Fruit fly (Drosophila melanogaster) whole organism, pupa: Measurements from ENCODE around the gene CG9368.
A peak's percentile ranks its signal among the peaks of the same experiment; 100 is the strongest.

Experiments used
- CG10348 ChIP-seq: fragments of 200-800 bp; sonication (Bioruptor generic); IDR thresholded peaks from 2 replicates; pipeline ENCODE4 v1.3.6; 2022; ENCODE audit warnings: missing biosample characterization, missing genetic modification characterization
- CG12605 ChIP-seq: fragments of 200-800 bp; sonication (Bioruptor generic); IDR thresholded peaks from 2 replicates; pipeline ENCODE4 v1.3.6; 2022; ENCODE audit warnings: missing biosample characterization, missing genetic modification characterization
- CG13204 ChIP-seq: fragments of 200-800 bp; sonication (Bioruptor generic); optimal IDR thresholded peaks from 2 replicates; lab custom pipeline; 2018; ENCODE audit warnings: missing biosample characterization, mild to moderate bottlenecking, missing genetic modification characterization, moderate library complexity
- CG14655 ChIP-seq: fragments of 200-800 bp; sonication (Bioruptor generic); optimal IDR thresholded peaks from 3 replicates; lab custom pipeline; 2017; ENCODE audit warnings: mild to moderate bottlenecking, missing biosample characterization, missing genetic modification reagents, missing genetic modification characterization
- CG15710 ChIP-seq: fragments of 200-800 bp; sonication (Bioruptor generic); optimal IDR thresholded peaks from 2 replicates; lab custom pipeline; 2018; ENCODE audit warnings: missing biosample characterization, mild to moderate bottlenecking, missing genetic modification characterization, moderate library complexity
- CG17806 ChIP-seq: fragments of 200-800 bp; sonication (Bioruptor generic); optimal IDR thresholded peaks from 2 replicates; lab custom pipeline; 2018; ENCODE audit warnings: missing biosample characterization, mild to moderate bottlenecking, missing genetic modification characterization, moderate library complexity
- CG32121 ChIP-seq: fragments of 200-800 bp; sonication (Bioruptor generic); IDR thresholded peaks from 2 replicates; pipeline ENCODE4 v1.3.6; 2022; ENCODE audit warnings: missing biosample characterization, missing genetic modification characterization
- CG34367 ChIP-seq: fragments of 200-800 bp; sonication (Bioruptor generic); optimal IDR thresholded peaks from 2 replicates; lab custom pipeline; 2018; ENCODE audit warnings: missing biosample characterization, mild to moderate bottlenecking, missing genetic modification characterization
- CG4496 ChIP-seq: fragments of 200-800 bp; sonication (Bioruptor generic); IDR thresholded peaks from 3 replicates; pipeline ENCODE4 v1.3.6; 2022; ENCODE audit warnings: missing biosample characterization, missing genetic modification characterization
- CG8159 ChIP-seq: fragments of 200-800 bp; sonication (Bioruptor generic); optimal IDR thresholded peaks from 3 replicates; lab custom pipeline; 2018; ENCODE audit warnings: missing biosample characterization, mild to moderate bottlenecking, missing genetic modification characterization, moderate library complexity
- CG8301 ChIP-seq: fragments of 200-800 bp; sonication (Bioruptor generic); optimal IDR thresholded peaks from 2 replicates; lab custom pipeline; 2018; ENCODE audit warnings: missing biosample characterization, mild to moderate bottlenecking, missing genetic modification characterization
- CG9948 ChIP-seq: fragments of 200-800 bp; sonication (Bioruptor generic); optimal IDR thresholded peaks from 2 replicates; lab custom pipeline; 2018; ENCODE audit warnings: missing biosample characterization, mild to moderate bottlenecking, missing genetic modification characterization, moderate library complexity
- D1 ChIP-seq: fragments of 200-800 bp; sonication (Bioruptor generic); optimal IDR thresholded peaks from 2 replicates; lab custom pipeline; 2018; ENCODE audit warnings: missing biosample characterization, mild to moderate bottlenecking, missing genetic modification characterization, moderate library complexity
- EcR ChIP-seq: fragments of 200-800 bp; sonication (Bioruptor generic); optimal IDR thresholded peaks from 3 replicates; lab custom pipeline; 2019; ENCODE audit warnings: missing biosample characterization, missing genetic modification characterization, mild to moderate bottlenecking, moderate library complexity, missing genetic modification reagents
- Ets98B ChIP-seq: fragments of 200-800 bp; sonication (Bioruptor generic); IDR thresholded peaks from 2 replicates; pipeline ENCODE4 v1.3.6; 2022; ENCODE audit warnings: missing biosample characterization, missing genetic modification characterization
- Pif1A ChIP-seq: fragments of 200-800 bp; sonication (Bioruptor generic); optimal IDR thresholded peaks from 3 replicates; lab custom pipeline; 2016; ENCODE audit warnings: missing biosample characterization, missing genetic modification characterization
- Pif1B ChIP-seq: fragments of 200-800 bp; sonication (Bioruptor generic); optimal IDR thresholded peaks from 3 replicates; lab custom pipeline; 2016; ENCODE audit warnings: missing biosample characterization, missing genetic modification characterization
- Snoo ChIP-seq: fragments of 200-800 bp; sonication (Bioruptor generic); optimal IDR thresholded peaks from 3 replicates; lab custom pipeline; 2017; ENCODE audit warnings: missing biosample characterization, mild to moderate bottlenecking, missing genetic modification characterization, inconsistent platforms
- fd96Ca ChIP-seq: fragments of 200-800 bp; sonication (Bioruptor generic); IDR thresholded peaks from 3 replicates; pipeline ENCODE4 v1.3.6; 2022; ENCODE audit warnings: missing biosample characterization, missing genetic modification characterization
- gl ChIP-seq: fragments of 200-800 bp; sonication (Bioruptor generic); optimal IDR thresholded peaks from 2 replicates; lab custom pipeline; 2018; ENCODE audit warnings: missing biosample characterization, mild to moderate bottlenecking, missing genetic modification characterization
- rn ChIP-seq: fragments of 200-800 bp; sonication (Bioruptor generic); IDR thresholded peaks from 2 replicates; pipeline ENCODE4 v1.3.6; 2022; ENCODE audit warnings: missing biosample characterization, missing genetic modification characterization

CG9368 gene

dm6 chr3L:19636821-19637460 is 35.5 kb downstream of the CG9368 start:
- no peak for TF ChIP-seq Pif1B (GFP tag; lab: Kevin White, UChicago)
- TF ChIP-seq CG10348 (GFP tag; lab: Robert Waterston, UW), result no peak
- no peak for TF ChIP-seq CG34367 (tag; lab: Kevin White, UChicago)
- TF ChIP-seq CG9948, result peak; percentile 54
- no peak for TF ChIP-seq CG4496
- TF ChIP-seq rn (GFP tag; lab: Robert Waterston, UW), result no peak
- no peak for TF ChIP-seq gl (tag; lab: Kevin White, UChicago)
- TF ChIP-seq CG14655 (GFP tag; lab: Kevin White, UChicago), result no peak
- TF ChIP-seq D1 (tag; lab: Kevin White, UChicago), result peak; percentile 38
- TF ChIP-seq CG15710, result peak; percentile 32
- peak; percentile 38 for TF ChIP-seq CG8301
- TF ChIP-seq Pif1A, result no peak
- no peak for TF ChIP-seq CG13204 (GFP tag; lab: Kevin White, UChicago)
- no peak for TF ChIP-seq CG32121 (GFP tag; lab: Robert Waterston, UW)
- no peak for TF ChIP-seq fd96Ca (GFP tag; lab: Robert Waterston, UW)
- TF ChIP-seq Ets98B (GFP tag; lab: Robert Waterston, UW), result no peak
- TF ChIP-seq CG12605 (GFP tag; lab: Robert Waterston, UW), result no peak
- peak; percentile 19 for TF ChIP-seq CG8159 (tag; lab: Kevin White, UChicago)
- TF ChIP-seq CG17806, result peak; percentile 16
- no peak for TF ChIP-seq EcR
- TF ChIP-seq Snoo (tag; lab: Kevin White, UChicago), result no peak
- TF ChIP-seq, all 21 proteins: peak for 6

- peak; percentile 20 for TF ChIP-seq gl (tag; lab: Kevin White, UChicago)
- no peak for TF ChIP-seq Snoo (tag; lab: Kevin White, UChicago)
- TF ChIP-seq CG10348 (GFP tag; lab: Robert Waterston, UW), result no peak
- peak; percentile 37 for TF ChIP-seq D1 (tag; lab: Kevin White, UChicago)
- TF ChIP-seq CG32121 (GFP tag; lab: Robert Waterston, UW), result no peak
These were observed 41.1 kb downstream of the CG9368 start, which contains the start of gene Rnf146 for dm6 chr3L:19642448-19643020. Gene Rnf146 (minus strand): TSS chr3L:19642816.

dm6 chr3L:19646292-19646691 is 44.9 kb downstream of the CG9368 start:
- TF ChIP-seq CG32121 (GFP tag; lab: Robert Waterston, UW), result no peak
- TF ChIP-seq CG4496, result no peak

- TF ChIP-seq CG13204 (GFP tag; lab: Kevin White, UChicago), result no peak
- TF ChIP-seq CG8301, result no peak
- no peak for TF ChIP-seq CG12605 (GFP tag; lab: Robert Waterston, UW)
- TF ChIP-seq CG14655 (GFP tag; lab: Kevin White, UChicago), result no peak
- TF ChIP-seq CG17806, result no peak
- no peak for TF ChIP-seq CG9948
- no peak for TF ChIP-seq rn (GFP tag; lab: Robert Waterston, UW)
- TF ChIP-seq Snoo (tag; lab: Kevin White, UChicago), result no peak
- TF ChIP-seq CG15710, result no peak
- no peak for TF ChIP-seq CG10348 (GFP tag; lab: Robert Waterston, UW)
- TF ChIP-seq Pif1B (GFP tag; lab: Kevin White, UChicago), result no peak
- TF ChIP-seq CG4496, result no peak
- TF ChIP-seq EcR, result no peak
- TF ChIP-seq Ets98B (GFP tag; lab: Robert Waterston, UW), result no peak
- TF ChIP-seq D1 (tag; lab: Kevin White, UChicago), result no peak
- no peak for TF ChIP-seq Pif1A
These were observed 47.2 kb downstream of the CG9368 start for dm6 chr3L:19648648-19649047.

dm6 chr3L:19649374-19649948 is 48.0 kb downstream of the CG9368 start, which contains the start of gene Oat:
Gene Oat (minus strand): TSS chr3L:19649851.
- TF ChIP-seq fd96Ca (GFP tag; lab: Robert Waterston, UW) (peak; percentile 33; the same call in 1 of the 3 replicates), EcR (peak; percentile 14), CG4496 (no peak)

dm6 chr3L:19650121-19650520 is 48.7 kb downstream of the CG9368 start:
- TF ChIP-seq CG12605 (GFP tag; lab: Robert Waterston, UW) (no peak), D1 (tag; lab: Kevin White, UChicago) (no peak), Snoo (tag; lab: Kevin White, UChicago) (no peak), CG17806 (no peak), CG8159 (tag; lab: Kevin White, UChicago) (no peak), Pif1B (GFP tag; lab: Kevin White, UChicago) (no peak), CG14655 (GFP tag; lab: Kevin White, UChicago) (no peak)

- peak; percentile 57 for TF ChIP-seq CG34367 (tag; lab: Kevin White, UChicago)
- no peak for TF ChIP-seq EcR
- peak; percentile 54 for TF ChIP-seq CG17806
- peak; percentile 81 for TF ChIP-seq CG32121 (GFP tag; lab: Robert Waterston, UW)
- TF ChIP-seq rn (GFP tag; lab: Robert Waterston, UW), result peak; percentile 63; the same call in 1 of the 2 replicates
- TF ChIP-seq Snoo (tag; lab: Kevin White, UChicago), result peak; percentile 74
- TF ChIP-seq Pif1A, result no peak
- peak; percentile 93 for TF ChIP-seq CG4496
- TF ChIP-seq CG8301, result peak; percentile 7
- peak; percentile 91 for TF ChIP-seq CG12605 (GFP tag; lab: Robert Waterston, UW)
- peak; percentile 60 for TF ChIP-seq gl (tag; lab: Kevin White, UChicago)
- peak; percentile 82 for TF ChIP-seq Ets98B (GFP tag; lab: Robert Waterston, UW)
- no peak for TF ChIP-seq D1 (tag; lab: Kevin White, UChicago)
- TF ChIP-seq CG9948, result peak; percentile 24
- TF ChIP-seq CG15710, result peak; percentile 67
- peak; percentile 74; the same call in 2 of the 3 replicates for TF ChIP-seq fd96Ca (GFP tag; lab: Robert Waterston, UW)
- TF ChIP-seq CG10348 (GFP tag; lab: Robert Waterston, UW), result no peak
- peak; percentile 62 for TF ChIP-seq CG13204 (GFP tag; lab: Kevin White, UChicago)
- no peak for TF ChIP-seq Pif1B (GFP tag; lab: Kevin White, UChicago)
- peak; percentile 47 for TF ChIP-seq CG14655 (GFP tag; lab: Kevin White, UChicago)
- peak; percentile 51 for TF ChIP-seq CG8159 (tag; lab: Kevin White, UChicago)
These were observed 49.2 kb downstream of the CG9368 start for dm6 chr3L:19650588-19650987.
